Fruit fly (Drosophila melanogaster) whole organism, prepupa: ENCODE data around the gene ppk31.

Experiments used
- Blimp-1 ChIP-seq: fragments of 200-800 bp; sonication (Bioruptor generic); optimal IDR thresholded peaks from 3 replicates; lab custom pipeline; 2017; ENCODE audit warnings: missing biosample characterization, missing genetic modification characterization, mild to moderate bottlenecking, moderate library complexity, missing genetic modification reagents
- CG10669 ChIP-seq: fragments of 200-800 bp; sonication (Bioruptor generic); optimal IDR thresholded peaks from 3 replicates; lab custom pipeline; 2018; ENCODE audit warnings: missing biosample characterization, mild to moderate bottlenecking, missing genetic modification characterization, moderate library complexity
- CG11294 ChIP-seq: fragments of 200-800 bp; sonication (Bioruptor generic); IDR thresholded peaks from 2 replicates; pipeline ENCODE4 v1.3.6; 2022; ENCODE audit warnings: missing biosample characterization, missing genetic modification characterization
- CG11762 ChIP-seq: fragments of 200-800 bp; sonication (Bioruptor generic); optimal IDR thresholded peaks from 3 replicates; lab custom pipeline; 2016; ENCODE audit warnings: missing biosample characterization, missing genetic modification characterization; ENCODE audit not compliant: insufficient read depth
- CG11902 ChIP-seq: fragments of 200-800 bp; sonication (Bioruptor generic); optimal IDR thresholded peaks from 3 replicates; lab custom pipeline; 2016; ENCODE audit warnings: missing biosample characterization, missing genetic modification characterization
- CG15336 ChIP-seq: fragments of 200-800 bp; sonication (Bioruptor generic); IDR thresholded peaks from 2 replicates; pipeline ENCODE4 v1.3.6; 2022; ENCODE audit warnings: missing biosample characterization, missing genetic modification characterization
- CG3032 ChIP-seq: fragments of 200-800 bp; optimal IDR thresholded peaks from 2 replicates; lab custom pipeline; 2019; ENCODE audit warnings: missing biosample characterization, mild to moderate bottlenecking, missing genetic modification characterization, moderate library complexity
- CG34406 ChIP-seq: fragments of 200-800 bp; sonication (Bioruptor generic); optimal IDR thresholded peaks from 3 replicates; lab custom pipeline; 2016; ENCODE audit warnings: missing biosample characterization, missing genetic modification characterization
- CG3919 ChIP-seq: fragments of 200-800 bp; sonication (Bioruptor generic); optimal IDR thresholded peaks from 3 replicates; lab custom pipeline; 2016; ENCODE audit warnings: missing biosample characterization, missing genetic modification characterization
- CG6276 ChIP-seq: fragments of 200-800 bp; sonication (Bioruptor generic); optimal IDR thresholded peaks from 2 replicates; lab custom pipeline; 2017; ENCODE audit warnings: missing biosample characterization, mild to moderate bottlenecking, missing genetic modification characterization
- CG6854 ChIP-seq: fragments of 200-800 bp; sonication (Bioruptor generic); optimal IDR thresholded peaks from 2 replicates; lab custom pipeline; 2017; ENCODE audit warnings: missing biosample characterization, mild to moderate bottlenecking, missing genetic modification characterization
- CG8119 ChIP-seq: fragments of 200-800 bp; sonication (Bioruptor generic); IDR thresholded peaks from 3 replicates; pipeline ENCODE4 v1.3.6; 2022; ENCODE audit warnings: missing biosample characterization, missing genetic modification characterization
- CG8319 ChIP-seq: fragments of 200-800 bp; sonication (Bioruptor generic); optimal IDR thresholded peaks from 3 replicates; lab custom pipeline; 2016; ENCODE audit warnings: missing biosample characterization, missing genetic modification characterization
- CG9139 ChIP-seq: fragments of 200-800 bp; sonication (Bioruptor generic); optimal IDR thresholded peaks from 3 replicates; lab custom pipeline; 2017; ENCODE audit warnings: missing biosample characterization, mild to moderate bottlenecking, missing genetic modification characterization
- Eip78C ChIP-seq: fragments of 200-800 bp; sonication (Bioruptor generic); peaks from one replicate; lab custom pipeline; 2016; ENCODE audit warnings: missing biosample characterization, missing genetic modification characterization
- Eip93F ChIP-seq: fragments of 200-800 bp; sonication (Bioruptor generic); optimal IDR thresholded peaks from 2 replicates; lab custom pipeline; 2016; ENCODE audit warnings: missing biosample characterization, mild to moderate bottlenecking, missing genetic modification characterization
- Ets96B ChIP-seq: fragments of 200-800 bp; optimal IDR thresholded peaks from 2 replicates; lab custom pipeline; 2019; ENCODE audit warnings: missing biosample characterization, mild to moderate bottlenecking, missing genetic modification characterization, moderate library complexity
- Hr4 ChIP-seq: fragments of 200-800 bp; sonication (Bioruptor generic); optimal IDR thresholded peaks from 3 replicates; lab custom pipeline; 2016; ENCODE audit warnings: missing biosample characterization, missing genetic modification characterization
- Lpt ChIP-seq: fragments of 200-800 bp; sonication (Bioruptor generic); optimal IDR thresholded peaks from 3 replicates; lab custom pipeline; 2016; ENCODE audit warnings: missing biosample characterization, missing genetic modification characterization
- Met ChIP-seq: fragments of 200-800 bp; sonication (Bioruptor generic); optimal IDR thresholded peaks from 3 replicates; lab custom pipeline; 2016; ENCODE audit warnings: missing biosample characterization, missing genetic modification characterization
- Sox102F ChIP-seq: fragments of 200-800 bp; sonication (Bioruptor generic); optimal IDR thresholded peaks from 2 replicates; lab custom pipeline; 2016; ENCODE audit warnings: missing biosample characterization, mild to moderate bottlenecking, missing genetic modification characterization
- Sox14 ChIP-seq: fragments of 200-800 bp; sonication (Bioruptor generic); optimal IDR thresholded peaks from 3 replicates; lab custom pipeline; 2016; ENCODE audit warnings: missing biosample characterization, missing genetic modification characterization
- Sox15 ChIP-seq: fragments of 200-800 bp; sonication (Bioruptor generic); optimal IDR thresholded peaks from 3 replicates; lab custom pipeline; 2016; ENCODE audit warnings: missing biosample characterization, missing genetic modification characterization
- cyc ChIP-seq: fragments of 200-800 bp; sonication (Bioruptor generic); optimal IDR thresholded peaks from 3 replicates; lab custom pipeline; 2016; ENCODE audit warnings: missing biosample characterization, missing genetic modification characterization
- dac ChIP-seq: fragments of 200-800 bp; sonication (Bioruptor generic); optimal IDR thresholded peaks from 2 replicates; lab custom pipeline; 2017; ENCODE audit warnings: missing biosample characterization, mild to moderate bottlenecking, missing genetic modification characterization
- dsx ChIP-seq: fragments of 200-800 bp; optimal IDR thresholded peaks from 3 replicates; lab custom pipeline; 2019; ENCODE audit warnings: missing biosample characterization, mild to moderate bottlenecking, missing genetic modification characterization, moderate library complexity; ENCODE audit not compliant: poor library complexity, severe bottlenecking
- eg ChIP-seq: fragments of 200-800 bp; sonication (Bioruptor generic); IDR thresholded peaks from 3 replicates; pipeline ENCODE4 v1.3.6; 2022; ENCODE audit warnings: missing biosample characterization, missing genetic modification characterization
- esn ChIP-seq: fragments of 200-800 bp; sonication (Bioruptor generic); optimal IDR thresholded peaks from 2 replicates; lab custom pipeline; 2016; ENCODE audit warnings: missing biosample characterization, mild to moderate bottlenecking, missing genetic modification characterization, moderate library complexity
- fd59A ChIP-seq: fragments of 200-800 bp; sonication (Bioruptor generic); optimal IDR thresholded peaks from 2 replicates; lab custom pipeline; 2017; ENCODE audit warnings: missing biosample characterization, mild to moderate bottlenecking, missing genetic modification characterization, missing genetic modification reagents
- fd85E ChIP-seq: fragments of 200-800 bp; sonication (Bioruptor generic); optimal IDR thresholded peaks from 3 replicates; lab custom pipeline; 2016; ENCODE audit warnings: missing biosample characterization, missing genetic modification characterization
- fkh ChIP-seq: fragments of 200-800 bp; sonication (Bioruptor generic); optimal IDR thresholded peaks from 3 replicates; lab custom pipeline; 2017; ENCODE audit warnings: missing biosample characterization, mild to moderate bottlenecking, missing genetic modification characterization, moderate library complexity
- lz ChIP-seq: fragments of 200-800 bp; sonication (Bioruptor generic); optimal IDR thresholded peaks from 3 replicates; lab custom pipeline; 2016; ENCODE audit warnings: missing biosample characterization, missing genetic modification characterization
- pdm3 ChIP-seq: fragments of 200-800 bp; sonication (Bioruptor generic); optimal IDR thresholded peaks from 3 replicates; lab custom pipeline; 2016; ENCODE audit warnings: missing biosample characterization, missing genetic modification characterization
- spab ChIP-seq: fragments of 200-800 bp; sonication (Bioruptor generic); optimal IDR thresholded peaks from 2 replicates; lab custom pipeline; 2017; ENCODE audit warnings: missing biosample characterization, mild to moderate bottlenecking, missing genetic modification characterization, missing genetic modification reagents
- ss ChIP-seq, 2 experiments: fragments of 200-800 bp; sonication (Bioruptor generic); optimal IDR thresholded peaks; 2 replicates in 1 of 2; 3 replicates in 1 of 2; lab custom pipeline; 2017 to 2018; ENCODE audit warnings: mild to moderate bottlenecking in 2 of 2, missing biosample characterization in 2 of 2, missing genetic modification characterization in 2 of 2, moderate library complexity in 1 of 2
- topi ChIP-seq: fragments of 200-800 bp; sonication (Bioruptor generic); optimal IDR thresholded peaks from 3 replicates; lab custom pipeline; 2016; ENCODE audit warnings: missing biosample characterization, missing genetic modification characterization

ppk31 gene

dm6 chr3R:27201538-27202281, 38.8 kb downstream of the ppk31 start (continued):
- TF ChIP-seq CG11294 (GFP tag; lab: Robert Waterston, UW) = no peak
- peak; percentile 32 for TF ChIP-seq Sox14 (GFP tag; lab: Kevin White, UChicago)
- peak; percentile 44 for TF ChIP-seq Blimp-1 (GFP tag; lab: Kevin White, UChicago)
- peak; percentile 43 for TF ChIP-seq pdm3 (GFP tag; lab: Kevin White, UChicago)
- TF ChIP-seq CG11762 (GFP tag; lab: Kevin White, UChicago) = peak; percentile 63
- TF ChIP-seq CG10669 (GFP tag; lab: Kevin White, UChicago) = peak; percentile 81
- TF ChIP-seq CG8119 (GFP tag; lab: Robert Waterston, UW) = peak; percentile 69
- TF ChIP-seq Eip78C (GFP tag; lab: Kevin White, UChicago) = peak; percentile 92
- TF ChIP-seq Sox15 = peak; percentile 35
- TF ChIP-seq cyc (GFP tag; lab: Kevin White, UChicago) = peak; percentile 71
- peak; percentile 65 for TF ChIP-seq CG34406 (GFP tag; lab: Kevin White, UChicago)
- peak; percentile 5 for TF ChIP-seq Sox102F (GFP tag; lab: Kevin White, UChicago)
- TF ChIP-seq esn (GFP tag; lab: Kevin White, UChicago) = peak; percentile 76
- TF ChIP-seq fd85E (GFP tag; lab: Kevin White, UChicago) = peak; percentile 37
- peak; percentile 15 for TF ChIP-seq Hr4 (GFP tag; lab: Kevin White, UChicago)
- TF ChIP-seq fd59A (GFP tag; lab: Kevin White, UChicago) = peak; percentile 79
- peak; percentile 87 for TF ChIP-seq spab (GFP tag; lab: Kevin White, UChicago)
- peak; percentile 37 for TF ChIP-seq CG8319 (GFP tag; lab: Kevin White, UChicago)
- TF ChIP-seq CG6276 (GFP tag; lab: Kevin White, UChicago) = no peak
- no peak for TF ChIP-seq eg
- TF ChIP-seq Met (GFP tag; lab: Kevin White, UChicago) = peak; percentile 82
- TF ChIP-seq Ets96B (tag; lab: Kevin White, UChicago) = peak; percentile 93
- TF ChIP-seq ss (GFP tag; optimal IDR thresholded peaks at IDR 0.05; lab: Kevin White, UChicago) = peak; percentile 68 to 77
- TF ChIP-seq lz (GFP tag; lab: Kevin White, UChicago) = peak; percentile 55
- peak; percentile 79 for TF ChIP-seq CG6854 (GFP tag; lab: Kevin White, UChicago)
- TF ChIP-seq Eip93F (GFP tag; lab: Kevin White, UChicago) = no peak
- peak; percentile 25 for TF ChIP-seq CG11902

dm6 chr3R:27202330-27202729, 39.4 kb downstream of the ppk31 start:
- TF ChIP-seq dac (GFP tag; lab: Kevin White, UChicago) (no peak), fkh (peak; percentile 34), dsx (no peak)
- TF ChIP-seq, all 60 proteins: peak for 1

dm6 chr3R:27203856-27204255, 40.9 kb downstream of the ppk31 start:
- TF ChIP-seq CG3032 (tag; lab: Kevin White, UChicago) = no peak
- TF ChIP-seq CG9139 (GFP tag; lab: Kevin White, UChicago) = no peak
- no peak for TF ChIP-seq CG6276 (GFP tag; lab: Kevin White, UChicago)
- no peak for TF ChIP-seq fd85E (GFP tag; lab: Kevin White, UChicago)
- no peak for TF ChIP-seq CG11902
- no peak for TF ChIP-seq CG11294 (GFP tag; lab: Robert Waterston, UW)
- no peak for TF ChIP-seq esn (GFP tag; lab: Kevin White, UChicago)
- no peak for TF ChIP-seq Blimp-1 (GFP tag; lab: Kevin White, UChicago)
- TF ChIP-seq CG3919 (GFP tag; lab: Kevin White, UChicago) = no peak
- no peak for TF ChIP-seq Lpt (GFP tag; lab: Kevin White, UChicago)
- TF ChIP-seq CG15336 (GFP tag; lab: Robert Waterston, UW) = no peak
- TF ChIP-seq ss (GFP tag; optimal IDR thresholded peaks at IDR 0.05; lab: Kevin White, UChicago) = peak in 1 of 2 experiments; percentile 60
- peak; percentile 60 for TF ChIP-seq Eip78C (GFP tag; lab: Kevin White, UChicago)
- no peak for TF ChIP-seq topi (GFP tag; lab: Kevin White, UChicago)
